Fruit fly (Drosophila melanogaster) whole organism, embryonic: ENCODE measurements around the gene CG16959.
A peak's percentile ranks its signal among the peaks of the same experiment; 100 is the strongest.

ENCODE experiments used
- Aef1 ChIP-seq: fragments of 200-800 bp; sonication (Bioruptor generic); IDR thresholded peaks from 3 replicates; pipeline ENCODE4 v1.3.6; 2022; ENCODE audit warnings: missing biosample characterization, missing genetic modification characterization
- Asciz ChIP-seq: fragments of 200-800 bp; sonication (Bioruptor generic); optimal IDR thresholded peaks from 2 replicates; lab custom pipeline; 2017; ENCODE audit warnings: missing biosample characterization, mild to moderate bottlenecking, missing genetic modification characterization, missing genetic modification reagents
- Blimp-1 ChIP-seq: fragments of 200-800 bp; sonication (Bioruptor generic); optimal IDR thresholded peaks from 3 replicates; lab custom pipeline; 2018; ENCODE audit warnings: missing biosample characterization, missing genetic modification characterization, mild to moderate bottlenecking, moderate library complexity, missing genetic modification reagents
- CG10321 ChIP-seq: fragments of 200-800 bp; sonication (Bioruptor generic); IDR thresholded peaks from 2 replicates; pipeline ENCODE4 v1.3.6; 2022; ENCODE audit warnings: missing biosample characterization, missing genetic modification characterization
- CG10654 ChIP-seq: fragments of 200-800 bp; sonication (Bioruptor generic); optimal IDR thresholded peaks from 2 replicates; lab custom pipeline; 2016; ENCODE audit warnings: missing biosample characterization, missing genetic modification characterization
- CG1233 ChIP-seq: fragments of 200-800 bp; sonication (Bioruptor generic); optimal IDR thresholded peaks from 4 replicates; lab custom pipeline; 2018; ENCODE audit warnings: missing biosample characterization, mild to moderate bottlenecking, missing genetic modification characterization
- CG14710 ChIP-seq: fragments of 200-800 bp; sonication (Bioruptor generic); optimal IDR thresholded peaks from 3 replicates; lab custom pipeline; 2019; ENCODE audit warnings: missing biosample characterization, mild to moderate bottlenecking, missing genetic modification characterization, moderate library complexity
- CG18011 ChIP-seq: fragments of 200-800 bp; sonication (Bioruptor generic); optimal IDR thresholded peaks from 2 replicates; lab custom pipeline; 2017; ENCODE audit warnings: missing biosample characterization, missing genetic modification characterization, mild to moderate bottlenecking, moderate library complexity, missing genotype
- CG31365 ChIP-seq: fragments of 200-800 bp; sonication (Bioruptor generic); optimal IDR thresholded peaks from 2 replicates; lab custom pipeline; 2018; ENCODE audit warnings: missing biosample characterization, mild to moderate bottlenecking, missing genetic modification characterization
- CG31441 ChIP-seq: fragments of 200-800 bp; sonication (Bioruptor generic); IDR thresholded peaks from 2 replicates; pipeline ENCODE4 v1.3.6; 2022; ENCODE audit warnings: missing biosample characterization, missing genetic modification characterization
- CG3838 ChIP-seq: fragments of 200-800 bp; sonication (Bioruptor generic); optimal IDR thresholded peaks from 3 replicates; lab custom pipeline; 2016; ENCODE audit warnings: missing biosample characterization, missing genetic modification characterization
- CG42726 ChIP-seq: fragments of 200-800 bp; sonication (Bioruptor generic); IDR thresholded peaks from 2 replicates; pipeline ENCODE4 v1.3.6; 2022; ENCODE audit warnings: missing biosample characterization, missing genetic modification characterization; ENCODE audit not compliant: partially characterized antibody
- CG6654 ChIP-seq: fragments of 200-800 bp; sonication (Bioruptor generic); optimal IDR thresholded peaks from 2 replicates; lab custom pipeline; 2017; ENCODE audit warnings: missing biosample characterization, mild to moderate bottlenecking, missing genetic modification characterization
- CG7372 ChIP-seq: fragments of 200-800 bp; sonication (Bioruptor generic); IDR thresholded peaks from 2 replicates; pipeline ENCODE4 v1.3.6; 2022; ENCODE audit warnings: missing biosample characterization, missing genetic modification characterization
- CG7839 ChIP-seq: fragments of 200-800 bp; sonication (Bioruptor generic); optimal IDR thresholded peaks from 3 replicates; lab custom pipeline; 2018; ENCODE audit warnings: missing biosample characterization, mild to moderate bottlenecking, missing genetic modification characterization, moderate library complexity
- CG9876 ChIP-seq: fragments of 200-800 bp; sonication (Bioruptor generic); optimal IDR thresholded peaks from 2 replicates; lab custom pipeline; 2016; ENCODE audit warnings: missing biosample characterization, missing genetic modification characterization
- CHES-1-like ChIP-seq: fragments of 200-800 bp; sonication (Bioruptor generic); optimal IDR thresholded peaks from 2 replicates; lab custom pipeline; 2016; ENCODE audit warnings: missing biosample characterization, missing genetic modification characterization
- Camta ChIP-seq: fragments of 200-800 bp; sonication (Bioruptor generic); optimal IDR thresholded peaks from 2 replicates; lab custom pipeline; 2016; ENCODE audit warnings: missing biosample characterization, missing genetic modification characterization
- Dip3 ChIP-seq: fragments of 200-800 bp; sonication (Bioruptor generic); optimal IDR thresholded peaks from 3 replicates; lab custom pipeline; 2016; ENCODE audit warnings: missing biosample characterization, missing genetic modification characterization
- Doc2 ChIP-seq: fragments of 200-800 bp; sonication (Bioruptor generic); IDR thresholded peaks from 2 replicates; pipeline ENCODE4 v1.3.6; 2022; ENCODE audit warnings: missing biosample characterization, missing genetic modification characterization
- Eip74EF ChIP-seq, 2 experiments: fragments of 200-800 bp in 1 of 2; fragments of >200 bp in 1 of 2; sonication (Bioruptor generic) in 1 of 2; optimal IDR thresholded peaks; 2 replicates each; lab custom pipeline; 2017 to 2019; ENCODE audit warnings: missing biosample characterization in 2 of 2, missing genetic modification characterization in 2 of 2, mild to moderate bottlenecking in 1 of 2, moderate library complexity in 1 of 2
- H2.0 ChIP-seq: fragments of 200-800 bp; sonication (Bioruptor generic); IDR thresholded peaks from 2 replicates; pipeline ENCODE4 v1.3.6; 2022; ENCODE audit warnings: missing biosample characterization, missing genetic modification characterization
- Hr78 ChIP-seq, 2 experiments: fragments of 200-800 bp in 1 of 2; fragments of >200 bp in 1 of 2; sonication (Bioruptor generic) in 1 of 2; optimal IDR thresholded peaks; 2 replicates each; lab custom pipeline; 2017 to 2019; ENCODE audit warnings: missing biosample characterization in 2 of 2, missing genetic modification characterization in 2 of 2, mild to moderate bottlenecking in 1 of 2, moderate library complexity in 1 of 2
- Lpt ChIP-seq: fragments of >200 bp; optimal IDR thresholded peaks from 2 replicates; lab custom pipeline; 2018; ENCODE audit warnings: missing biosample characterization, missing genetic modification characterization
- Med ChIP-seq: fragments of 200-800 bp; sonication (Bioruptor generic); peaks from one replicate; lab custom pipeline; 2016; ENCODE audit warnings: missing biosample characterization, missing genetic modification characterization, mild to moderate bottlenecking, inconsistent platforms, moderate library complexity
- NFAT ChIP-seq: fragments of 200-800 bp; sonication (Bioruptor generic); IDR thresholded peaks from 2 replicates; pipeline ENCODE4 v1.3.6; 2022; ENCODE audit warnings: missing biosample characterization, missing genetic modification characterization
- TFAM ChIP-seq: fragments of 200-800 bp; sonication (Bioruptor generic); optimal IDR thresholded peaks from 2 replicates; lab custom pipeline; 2017; ENCODE audit warnings: missing biosample characterization, missing genetic modification characterization, inconsistent platforms
- Xbp1 ChIP-seq: fragments of 200-800 bp; sonication (Bioruptor generic); optimal IDR thresholded peaks from 3 replicates; lab custom pipeline; 2016; ENCODE audit warnings: missing biosample characterization, mild to moderate bottlenecking, missing genetic modification characterization
- abd-A ChIP-seq: fragments of 200-800 bp; sonication (Bioruptor generic); optimal IDR thresholded peaks from 3 replicates; lab custom pipeline; 2019; ENCODE audit warnings: missing biosample characterization, mild to moderate bottlenecking, missing genetic modification characterization, moderate library complexity
- br ChIP-seq: fragments of >200 bp; optimal IDR thresholded peaks from 2 replicates; lab custom pipeline; 2017
- cato ChIP-seq: fragments of 200-800 bp; sonication (Bioruptor generic); optimal IDR thresholded peaks from 2 replicates; lab custom pipeline; 2016; ENCODE audit warnings: missing biosample characterization, missing genetic modification characterization, borderline replicate concordance
- cg ChIP-seq: fragments of 200-800 bp; sonication (Bioruptor generic); optimal IDR thresholded peaks from 3 replicates; lab custom pipeline; 2019; ENCODE audit warnings: missing biosample characterization, mild to moderate bottlenecking, missing genetic modification characterization, moderate library complexity
- chm ChIP-seq: fragments of 200-800 bp; sonication (Bioruptor generic); IDR thresholded peaks from 2 replicates; pipeline ENCODE4 v1.3.6; 2022; ENCODE audit warnings: missing biosample characterization, missing genetic modification characterization
- danr ChIP-seq: fragments of 200-800 bp; sonication (Bioruptor generic); IDR thresholded peaks from 2 replicates; pipeline ENCODE4 v1.3.6; 2022; ENCODE audit warnings: missing biosample characterization, missing genetic modification characterization
- dmrt11E ChIP-seq: fragments of 200-800 bp; sonication (Bioruptor generic); optimal IDR thresholded peaks from 3 replicates; lab custom pipeline; 2018; ENCODE audit warnings: missing biosample characterization, mild to moderate bottlenecking, missing genetic modification characterization, moderate library complexity
- eyg ChIP-seq: fragments of 200-800 bp; sonication (Bioruptor generic); optimal IDR thresholded peaks from 3 replicates; lab custom pipeline; 2016; ENCODE audit warnings: missing biosample characterization, missing genetic modification characterization
- fru ChIP-seq: fragments of >200 bp; optimal IDR thresholded peaks from 2 replicates; lab custom pipeline; 2017
- ind ChIP-seq: fragments of 200-800 bp; sonication (Bioruptor generic); optimal IDR thresholded peaks from 3 replicates; lab custom pipeline; 2016; ENCODE audit warnings: missing biosample characterization, missing genetic modification characterization
- lbe ChIP-seq: fragments of 200-800 bp; sonication (Bioruptor generic); optimal IDR thresholded peaks from 2 replicates; lab custom pipeline; 2016; ENCODE audit warnings: missing biosample characterization, mild to moderate bottlenecking, missing genetic modification characterization
- lola ChIP-seq, 3 experiments: fragments of >200 bp in 2 of 3; fragments of 200-800 bp in 1 of 3; sonication (Bioruptor generic) in 1 of 3; optimal IDR thresholded peaks; 2 replicates each; lab custom pipeline; 2017 to 2019; ENCODE audit warnings: missing biosample characterization in 3 of 3, missing genetic modification characterization in 3 of 3, mild to moderate bottlenecking in 1 of 3, moderate library complexity in 1 of 3
- pho ChIP-seq: fragments of 200-800 bp; sonication (Bioruptor generic); optimal IDR thresholded peaks from 2 replicates; lab custom pipeline; 2016; ENCODE audit warnings: missing biosample characterization, missing genetic modification characterization
- pzg ChIP-seq: fragments of 200-800 bp; sonication (Bioruptor generic); optimal IDR thresholded peaks from 3 replicates; lab custom pipeline; 2018; ENCODE audit warnings: missing biosample characterization, mild to moderate bottlenecking, missing genetic modification characterization, moderate library complexity
- sens ChIP-seq: fragments of 200-800 bp; sonication (Bioruptor generic); peaks from one replicate; lab custom pipeline; 2016; ENCODE audit warnings: missing biosample characterization, missing genetic modification characterization
- sr ChIP-seq: fragments of 200-800 bp; sonication (Bioruptor generic); IDR thresholded peaks from 3 replicates; pipeline ENCODE4 v1.3.6; 2022; ENCODE audit warnings: missing biosample characterization, missing genetic modification characterization
- tap ChIP-seq: fragments of 200-800 bp; optimal IDR thresholded peaks from 3 replicates; lab custom pipeline; 2019; ENCODE audit warnings: missing biosample characterization, mild to moderate bottlenecking, missing genetic modification characterization, moderate library complexity
- unpg ChIP-seq: fragments of 200-800 bp; sonication (Bioruptor generic); optimal IDR thresholded peaks from 3 replicates; lab custom pipeline; 2018; ENCODE audit warnings: missing biosample characterization, mild to moderate bottlenecking, missing genetic modification characterization, moderate library complexity
- vvl ChIP-seq: fragments of 200-800 bp; sonication (Bioruptor generic); IDR thresholded peaks from 2 replicates; pipeline ENCODE4 v1.3.6; 2022; ENCODE audit warnings: missing biosample characterization, missing genetic modification characterization
- yki ChIP-seq: fragments of >200 bp; optimal IDR thresholded peaks from 3 replicates; lab custom pipeline; 2018
- zen2 ChIP-seq: fragments of 200-800 bp; sonication (Bioruptor generic); IDR thresholded peaks from 3 replicates; pipeline ENCODE4 v1.3.6; 2022; ENCODE audit warnings: missing biosample characterization, missing genetic modification characterization; ENCODE audit not compliant: partially characterized antibody

CG16959 gene

dm6 chr3L:15141118-15142003 is 16.2 kb upstream of the CG16959 start (continued):
- no peak for TF ChIP-seq CG1233 (GFP tag; lab: Kevin White, UChicago)
- TF ChIP-seq Lpt (GFP tag; lab: Kevin White, UChicago): no peak
- peak; percentile 96 for TF ChIP-seq CG10321 (GFP tag; lab: Robert Waterston, UW)
- TF ChIP-seq pho: no peak
- no peak for TF ChIP-seq pzg (GFP tag; lab: Kevin White, UChicago)
- peak; percentile 6; the same call in 1 of the 2 replicates for TF ChIP-seq chm (GFP tag; lab: Robert Waterston, UW)
- no peak for TF ChIP-seq Hr78 (GFP tag; optimal IDR thresholded peaks at IDR 0.05; lab: Kevin White, UChicago)
- no peak for TF ChIP-seq CG31365
- no peak for TF ChIP-seq br
- TF ChIP-seq Eip74EF (GFP tag; optimal IDR thresholded peaks at IDR 0.05; lab: Kevin White, UChicago): no peak
- TF ChIP-seq yki (lab: Kevin White, UChicago): no peak
- no peak for TF ChIP-seq lbe (GFP tag; lab: Kevin White, UChicago)
- TF ChIP-seq ind (GFP tag; lab: Kevin White, UChicago): peak; percentile 1
- no peak for TF ChIP-seq CG18011 (GFP tag; lab: Kevin White, UChicago)
- TF ChIP-seq unpg (GFP tag; lab: Kevin White, UChicago): peak; percentile 16
- TF ChIP-seq zen2 (GFP tag; lab: Robert Waterston, UW): no peak
- no peak for TF ChIP-seq CG9876 (GFP tag; lab: Kevin White, UChicago)
- TF ChIP-seq CG7839 (tag; lab: Kevin White, UChicago): peak; percentile 14
- peak; percentile 23 for TF ChIP-seq Xbp1 (GFP tag; lab: Kevin White, UChicago)
- peak; percentile 23 for TF ChIP-seq vvl (GFP tag; lab: Robert Waterston, UW)
- 0 out of 2 replicates have a peak, but pooled peaks have one; percentile 26 for TF ChIP-seq H2.0
- TF ChIP-seq Med: peak; percentile 53
- no peak for TF ChIP-seq CG42726 (GFP tag; lab: Robert Waterston, UW)
- no peak for TF ChIP-seq eyg
- TF ChIP-seq TFAM: no peak
- TF ChIP-seq sens (GFP tag; lab: Kevin White, UChicago): peak; percentile 76
- no peak for TF ChIP-seq danr (GFP tag; lab: Robert Waterston, UW)
- peak; percentile 49; the same call in 2 of the 3 replicates for TF ChIP-seq Aef1 (GFP tag; lab: Robert Waterston, UW)
- TF ChIP-seq sr: no peak
- TF ChIP-seq CG3838 (GFP tag; lab: Kevin White, UChicago): no peak
- peak; percentile 16 for TF ChIP-seq Blimp-1 (GFP tag; lab: Kevin White, UChicago)
- TF ChIP-seq tap (tag; lab: Kevin White, UChicago): no peak
- no peak for TF ChIP-seq Asciz
- TF ChIP-seq Dip3: no peak
- TF ChIP-seq dmrt11E: no peak
- TF ChIP-seq CG7372 (GFP tag; lab: Robert Waterston, UW): no peak
- TF ChIP-seq lola (GFP tag; optimal IDR thresholded peaks at IDR 0.05; lab: Kevin White, UChicago): peak in 1 of 3 experiments; percentile 39
- TF ChIP-seq CG14710: peak; percentile 29
- no peak for TF ChIP-seq Camta (GFP tag; lab: Kevin White, UChicago)
- TF ChIP-seq abd-A (tag; lab: Kevin White, UChicago): peak; percentile 25
- 0 out of 2 replicates have a peak, but pooled peaks have one; percentile 19 for TF ChIP-seq NFAT (GFP tag; lab: Robert Waterston, UW)
- no peak for TF ChIP-seq cg (GFP tag; lab: Kevin White, UChicago)
- peak; percentile 27 for TF ChIP-seq CHES-1-like (GFP tag; lab: Kevin White, UChicago)
- no peak for TF ChIP-seq CG10654
- no peak for TF ChIP-seq CG6654
- no peak for TF ChIP-seq fru
- TF ChIP-seq CG31441 (GFP tag; lab: Robert Waterston, UW): 0 out of 2 replicates have a peak, but pooled peaks have one; percentile 22
- TF ChIP-seq cato (GFP tag; lab: Kevin White, UChicago): no peak
- no peak for TF ChIP-seq Doc2
